Worm (Caenorhabditis elegans): ENCODE results near the gene tsp-2.
A peak's percentile ranks its signal among the peaks of the same experiment; 100 is the strongest.

Gene tsp-2

DNA sequence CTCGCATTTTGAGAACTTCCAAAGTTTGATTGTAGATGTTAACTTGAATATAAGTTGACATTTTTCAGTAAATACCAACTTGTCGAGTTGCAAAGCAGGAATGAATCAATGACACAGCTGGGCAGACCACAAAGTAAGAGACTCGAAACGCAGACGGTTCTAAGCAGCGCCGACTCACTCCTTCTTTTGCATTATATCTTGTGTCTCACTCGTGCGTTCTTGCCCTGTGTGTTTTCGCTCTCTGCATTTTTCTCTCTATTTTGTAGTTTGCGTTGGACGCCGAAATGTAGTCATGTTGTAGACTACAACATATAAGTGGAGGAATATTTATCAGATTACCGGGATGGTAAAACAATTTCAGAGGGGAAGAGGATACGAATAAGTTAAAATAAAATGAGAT, 5.1 kb upstream of the tsp-2 start, which contains the start of gene C02F5.12 (continued):
- no peak for TF ChIP-seq zfh-2 (GFP tag; conservative IDR thresholded peaks at IDR 0.05)
- TF ChIP-seq nfyb-1 (GFP tag; IDR thresholded peaks at IDR 0.05) = 0 out of 2 replicates have a peak, but pooled peaks have one; percentile 31
- TF ChIP-seq let-607 (tag; optimal IDR thresholded peaks at IDR 0.05) = no peak

- TF ChIP-seq madf-10 (tag; optimal IDR thresholded peaks at IDR 0.05) = no peak
- TF ChIP-seq ceh-91 (GFP tag; IDR thresholded peaks at IDR 0.05) = no peak
- no peak for TF ChIP-seq ZK185.1 (tag; optimal IDR thresholded peaks at IDR 0.05; ENCODE audit: poor library complexity, severe bottlenecking)
- TF ChIP-seq hlh-12 (tag; optimal IDR thresholded peaks at IDR 0.05) = no peak
- no peak for TF ChIP-seq egl-18 (GFP tag; IDR thresholded peaks at IDR 0.05)
- TF ChIP-seq lin-40 (tag; optimal IDR thresholded peaks at IDR 0.05) = no peak
- TF ChIP-seq snpc-4 (GFP tag; optimal IDR thresholded peaks at IDR 0.05) = no peak
- no peak for TF ChIP-seq snpc-4 (tag; optimal IDR thresholded peaks at IDR 0.05)
- TF ChIP-seq nfyb-1 (GFP tag; IDR thresholded peaks at IDR 0.05) = no peak
- TF ChIP-seq ztf-18 (tag; optimal IDR thresholded peaks at IDR 0.05) = no peak
- TF ChIP-seq xnd-1 (tag; optimal IDR thresholded peaks at IDR 0.05) = no peak
- no peak for TF ChIP-seq unc-62 (GFP tag; optimal IDR thresholded peaks at IDR 0.05)
- TF ChIP-seq fkh-3 (tag; optimal IDR thresholded peaks at IDR 0.05) = no peak
- TF ChIP-seq nhr-27 (tag; optimal IDR thresholded peaks at IDR 0.05) = no peak
- TF ChIP-seq egl-44 (GFP tag; IDR thresholded peaks at IDR 0.05) = no peak
- no peak for TF ChIP-seq hmg-1.2 (GFP tag; IDR thresholded peaks at IDR 0.05)
- no peak for TF ChIP-seq egrh-3 (GFP tag; IDR thresholded peaks at IDR 0.05)
- no peak for TF ChIP-seq lin-26 (GFP tag; IDR thresholded peaks at IDR 0.05)
- TF ChIP-seq mes-4 (tag; optimal IDR thresholded peaks at IDR 0.05) = no peak
These were observed 3.2 kb upstream of the tsp-2 start for ce11 chrIII:8240948-8241347.

DNA sequence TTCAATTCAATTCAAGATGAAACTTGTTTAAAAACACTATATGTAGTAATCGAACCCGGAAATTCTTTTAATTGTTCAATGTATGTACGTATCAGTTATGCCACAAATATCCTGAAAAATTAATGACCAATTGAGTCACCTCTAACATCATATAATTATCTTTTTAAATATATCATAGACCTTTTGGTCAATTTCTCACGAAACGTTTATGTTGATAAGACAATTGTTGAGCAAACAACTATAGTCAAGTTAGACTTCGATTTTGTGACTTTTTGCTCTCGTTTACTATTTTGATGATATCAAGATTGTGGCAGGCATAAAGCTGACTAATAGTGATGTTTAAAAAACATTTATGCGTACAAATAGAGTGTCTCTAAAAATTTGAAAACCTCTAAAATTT, 2.5 kb upstream of the tsp-2 start:
- TF ChIP-seq ztf-26 (tag; optimal IDR thresholded peaks at IDR 0.05) (no peak), nhr-80 (tag; optimal IDR thresholded peaks at IDR 0.05) (peak; percentile 28), hlh-12 (tag; optimal IDR thresholded peaks at IDR 0.05) (no peak), F57C9.4 (tag; optimal IDR thresholded peaks at IDR 0.05) (no peak), die-1 (tag; optimal IDR thresholded peaks at IDR 0.05) (no peak), atf-7 (tag; optimal IDR thresholded peaks at IDR 0.05) (no peak)

DNA sequence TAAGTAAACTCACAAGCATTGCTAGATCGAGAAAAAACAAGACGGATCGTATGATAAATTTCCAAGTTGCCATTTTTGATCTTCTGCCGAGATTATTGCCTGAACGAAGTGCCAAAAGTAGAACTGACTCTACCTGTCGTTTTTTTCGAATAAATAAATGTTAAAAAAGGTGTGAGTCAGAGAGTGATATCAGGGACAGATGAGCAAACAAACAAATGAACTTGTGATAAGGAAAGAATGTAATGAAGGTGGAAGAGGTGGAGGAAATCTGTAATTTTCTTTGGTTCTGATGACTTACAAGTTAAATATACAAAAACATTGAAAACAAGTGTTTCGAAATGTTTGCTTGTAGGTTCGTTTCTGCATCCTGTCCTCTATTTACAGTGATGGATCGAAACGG, 1.6 kb upstream of the tsp-2 start, which contains the start of gene tsp-1:
Gene tsp-1 (minus strand): TSS at position 99 of the 400 bp plus-strand sequence.
- TF ChIP-seq bed-2 (GFP tag; IDR thresholded peaks at IDR 0.05) (no peak), ztf-18 (tag; optimal IDR thresholded peaks at IDR 0.05) (no peak), zim-3 (tag; optimal IDR thresholded peaks at IDR 0.05) (no peak), lir-1 (GFP tag; conservative IDR thresholded peaks at IDR 0.05) (no peak), dpl-1 (GFP tag; optimal IDR thresholded peaks at IDR 0.05) (no peak), nhr-90 (tag; optimal IDR thresholded peaks at IDR 0.05) (no peak), aptf-2 (GFP tag; conservative IDR thresholded peaks at IDR 0.05) (no peak), ets-4 (GFP tag; optimal IDR thresholded peaks at IDR 0.05) (no peak)

DNA sequence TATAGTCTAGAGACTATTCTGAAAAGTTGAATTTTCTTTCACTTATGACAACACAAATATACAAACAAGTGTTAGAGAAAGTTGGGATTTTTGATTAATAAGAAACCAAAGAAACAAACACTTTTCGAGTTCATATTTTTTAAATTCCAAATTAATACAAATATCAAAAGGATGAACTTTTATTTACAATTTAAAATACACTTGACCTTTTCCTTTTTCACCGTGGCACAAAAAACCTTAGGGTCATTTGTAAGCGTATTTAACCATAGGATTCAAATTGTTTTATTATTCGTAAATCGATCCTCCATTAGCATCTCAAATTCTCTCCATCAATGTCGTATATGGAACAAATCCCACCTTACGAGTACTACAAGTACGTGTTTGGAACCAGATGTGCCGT, 1.9 kb downstream of the tsp-2 start, which contains the start of gene C02F5.5:
Gene C02F5.5 (plus strand): TSS at position 301 of the 400 bp plus-strand sequence.
- no peak for TF ChIP-seq let-607 (tag; optimal IDR thresholded peaks at IDR 0.05)
- TF ChIP-seq hsf-1 (GFP tag; IDR thresholded peaks at IDR 0.05) = no peak
- TF ChIP-seq aptf-2 (GFP tag; conservative IDR thresholded peaks at IDR 0.05) = no peak
- no peak for TF ChIP-seq xnd-1 (tag; optimal IDR thresholded peaks at IDR 0.05)
- TF ChIP-seq dpl-1 (GFP tag; optimal IDR thresholded peaks at IDR 0.05) = no peak
- TF ChIP-seq mes-4 (tag; optimal IDR thresholded peaks at IDR 0.05) = no peak
- no peak for TF ChIP-seq pha-4 (tag; optimal IDR thresholded peaks at IDR 0.05)
- no peak for TF ChIP-seq hlh-12 (tag; optimal IDR thresholded peaks at IDR 0.05)
- TF ChIP-seq chd-7 (tag; optimal IDR thresholded peaks at IDR 0.05) = no peak
- TF ChIP-seq ztf-6 (GFP tag; IDR thresholded peaks at IDR 0.05) = no peak
- no peak for TF ChIP-seq hmg-1.2 (GFP tag; IDR thresholded peaks at IDR 0.05)
- no peak for TF ChIP-seq ztf-22 (GFP tag; optimal IDR thresholded peaks at IDR 0.05)

Measured in whole organism, young adult.